Worm (Caenorhabditis elegans) whole organism, L1 larva: ENCODE results near the gene kxd-1.

Experiments used
- C04F5.9 ChIP-seq: sonication (generic microtip); optimal IDR thresholded peaks from 2 replicates; lab custom pipeline; 2016; ENCODE audit warnings: missing genetic modification characterization, missing compliant biosample characterization
- C16A3.4 ChIP-seq: fragments of 150-350 bp; optimal IDR thresholded peaks from 2 replicates; lab custom pipeline; 2014; ENCODE audit warnings: missing biosample characterization, missing genetic modification characterization
- F16B12.6 ChIP-seq: fragments of 150-350 bp; optimal IDR thresholded peaks from 2 replicates; lab custom pipeline; 2014; ENCODE audit warnings: missing biosample characterization, missing genetic modification characterization
- Y116A8C.19 ChIP-seq: sonication (generic microtip); optimal IDR thresholded peaks from 2 replicates; lab custom pipeline; 2016; ENCODE audit warnings: missing compliant biosample characterization, missing genetic modification characterization, borderline replicate concordance
- ama-1 ChIP-seq: fragments of 150-350 bp; optimal IDR thresholded peaks from 2 replicates; lab custom pipeline; 2014
- blmp-1 ChIP-seq: fragments of 150-350 bp; optimal IDR thresholded peaks from 2 replicates; lab custom pipeline; 2014; ENCODE audit warnings: missing biosample characterization, missing genetic modification characterization
- ceh-63 ChIP-seq: fragments of 200-800 bp; sonication (Bioruptor generic); optimal IDR thresholded peaks from 2 replicates; lab custom pipeline; 2018; ENCODE audit warnings: mild to moderate bottlenecking, missing genetic modification characterization, missing compliant biosample characterization
- ceh-8 ChIP-seq: fragments of 200-800 bp; sonication (Bioruptor generic); optimal IDR thresholded peaks from 2 replicates; lab custom pipeline; 2018; ENCODE audit warnings: mild to moderate bottlenecking, missing genetic modification characterization, moderate library complexity, missing compliant biosample characterization
- ceh-82 ChIP-seq, 3 experiments: fragments of 150-350 bp in 1 of 3; sonication (generic microtip) in 2 of 3; optimal IDR thresholded peaks; 2 replicates each; lab custom pipeline; 2014 to 2017; ENCODE audit warnings: missing biosample characterization in 3 of 3, missing genetic modification characterization in 3 of 3
- ceh-90 ChIP-seq: sonication (generic microtip); optimal IDR thresholded peaks from 2 replicates; lab custom pipeline; 2016; ENCODE audit warnings: missing genetic modification characterization, missing compliant biosample characterization
- dpl-1 ChIP-seq, 3 experiments: fragments of 150-350 bp in 2 of 3; sonication (generic microtip) in 1 of 3; optimal IDR thresholded peaks; 2 replicates each; lab custom pipeline; 2014 to 2017; ENCODE audit warnings: missing biosample characterization in 3 of 3, missing genetic modification characterization in 3 of 3, missing genetic modification reagents in 3 of 3
- efl-1 ChIP-seq, 4 experiments: fragments of 150-350 bp; optimal IDR thresholded peaks in 3 of 4; peaks in 1 of 4; 1 replicate in 1 of 4; 2 replicates in 3 of 4; lab custom pipeline; 2014; ENCODE audit warnings: missing biosample characterization in 2 of 4, missing genetic modification characterization in 2 of 4, missing genetic modification reagents in 2 of 4
- egl-13 ChIP-seq: sonication (generic microtip); optimal IDR thresholded peaks from 2 replicates; lab custom pipeline; 2016; ENCODE audit warnings: missing genotype, missing genetic modification reagents, missing genetic modification characterization, missing compliant biosample characterization
- egl-27 ChIP-seq, 2 experiments: fragments of 150-350 bp in 1 of 2; sonication (generic microtip); optimal IDR thresholded peaks; 3 replicates each; lab custom pipeline; 2017 to 2018; ENCODE audit warnings: missing biosample characterization in 2 of 2, missing genetic modification characterization in 2 of 2, missing genetic modification reagents in 2 of 2
- ets-5 ChIP-seq: fragments of 200-800 bp; sonication (Bioruptor generic); IDR thresholded peaks from 2 replicates; pipeline ENCODE4 v1.3.6; 2022; ENCODE audit warnings: missing genetic modification characterization, missing compliant biosample characterization
- fkh-10 ChIP-seq: sonication (generic microtip); optimal IDR thresholded peaks from 2 replicates; lab custom pipeline; 2017; ENCODE audit warnings: missing biosample characterization, missing genetic modification reagents, missing genetic modification characterization
- fkh-4 ChIP-seq: sonication (generic microtip); optimal IDR thresholded peaks from 2 replicates; lab custom pipeline; 2016; ENCODE audit warnings: missing compliant biosample characterization, missing genetic modification characterization, borderline replicate concordance
- fos-1 ChIP-seq: fragments of 150-350 bp; optimal IDR thresholded peaks from 2 replicates; lab custom pipeline; 2014; ENCODE audit warnings: missing biosample characterization, missing genetic modification characterization
- hlh-17 ChIP-seq: fragments of 200-800 bp; sonication (Bioruptor generic); optimal IDR thresholded peaks from 2 replicates; lab custom pipeline; 2018; ENCODE audit warnings: missing genetic modification characterization, mild to moderate bottlenecking, missing compliant biosample characterization, moderate library complexity, borderline replicate concordance
- hpl-2 ChIP-seq: fragments of 150-350 bp; optimal IDR thresholded peaks from 2 replicates; lab custom pipeline; 2014; ENCODE audit warnings: missing biosample characterization, missing genetic modification reagents, missing genetic modification characterization
- irx-1 ChIP-seq: sonication (generic microtip); optimal IDR thresholded peaks from 2 replicates; lab custom pipeline; 2016; ENCODE audit warnings: missing genetic modification characterization, missing compliant biosample characterization
- isw-1 ChIP-seq: fragments of 200-800 bp; sonication (Bioruptor generic); IDR thresholded peaks from 2 replicates; pipeline ENCODE4 v1.3.6; 2022; ENCODE audit warnings: missing genetic modification characterization, missing compliant biosample characterization
- lin-13 ChIP-seq: fragments of 150-350 bp; optimal IDR thresholded peaks from 2 replicates; lab custom pipeline; 2014; ENCODE audit warnings: missing biosample characterization, missing genetic modification reagents, missing genetic modification characterization
- lin-35 ChIP-seq, 2 experiments: fragments of 150-350 bp; optimal IDR thresholded peaks; 2 replicates each; lab custom pipeline; 2014; ENCODE audit warnings: missing biosample characterization in 2 of 2, missing genetic modification characterization in 2 of 2, missing genetic modification reagents in 2 of 2
- lin-39 ChIP-seq: fragments of 150-350 bp; optimal IDR thresholded peaks from 2 replicates; lab custom pipeline; 2014; ENCODE audit warnings: missing biosample characterization, missing genetic modification reagents, missing genetic modification characterization
- lir-3 ChIP-seq: sonication (generic microtip); optimal IDR thresholded peaks from 2 replicates; lab custom pipeline; 2016; ENCODE audit warnings: mild to moderate bottlenecking, missing genetic modification characterization, moderate library complexity, missing compliant biosample characterization; ENCODE audit not compliant: poor library complexity
- mdl-1 ChIP-seq, 2 experiments: fragments of 150-350 bp; optimal IDR thresholded peaks; 2 replicates each; lab custom pipeline; 2014 to 2017; ENCODE audit warnings: missing biosample characterization in 2 of 2, missing genetic modification characterization in 2 of 2, inconsistent platforms in 1 of 2
- mef-2 ChIP-seq: fragments of 150-350 bp; optimal IDR thresholded peaks from 2 replicates; lab custom pipeline; 2014; ENCODE audit warnings: missing biosample characterization, missing genetic modification characterization
- nhr-20 ChIP-seq: sonication (generic microtip); optimal IDR thresholded peaks from 2 replicates; lab custom pipeline; 2016; ENCODE audit warnings: mild to moderate bottlenecking, missing genetic modification characterization, missing compliant biosample characterization
- nhr-47 ChIP-seq: sonication (generic microtip); optimal IDR thresholded peaks from 2 replicates; lab custom pipeline; 2016; ENCODE audit warnings: mild to moderate bottlenecking, missing genetic modification characterization, moderate library complexity, missing compliant biosample characterization
- nhr-71 ChIP-seq: sonication (generic microtip); optimal IDR thresholded peaks from 2 replicates; lab custom pipeline; 2016; ENCODE audit warnings: mild to moderate bottlenecking, missing genetic modification characterization, moderate library complexity, missing compliant biosample characterization
- nhr-76 ChIP-seq: sonication (generic microtip); optimal IDR thresholded peaks from 2 replicates; lab custom pipeline; 2017; ENCODE audit warnings: missing biosample characterization, missing genetic modification characterization
- nhr-84 ChIP-seq: sonication (generic microtip); optimal IDR thresholded peaks from 2 replicates; lab custom pipeline; 2017; ENCODE audit warnings: missing biosample characterization, missing genetic modification characterization
- nhr-85 ChIP-seq: sonication (generic microtip); peaks from one replicate; lab custom pipeline; 2016; ENCODE audit warnings: missing genetic modification characterization, inconsistent platforms, missing compliant biosample characterization
- nhr-90 ChIP-seq: sonication (generic microtip); optimal IDR thresholded peaks from 2 replicates; lab custom pipeline; 2016; ENCODE audit warnings: mild to moderate bottlenecking, missing genetic modification characterization, missing compliant biosample characterization; ENCODE audit not compliant: poor library complexity
- pag-3 ChIP-seq: sonication (generic microtip); optimal IDR thresholded peaks from 2 replicates; lab custom pipeline; 2017; ENCODE audit warnings: missing genetic modification characterization, mild to moderate bottlenecking, missing compliant biosample characterization, antibody characterized with exemption, borderline replicate concordance; ENCODE audit not compliant: insufficient read depth
- pax-3 ChIP-seq: fragments of 200-800 bp; sonication (Bioruptor generic); optimal IDR thresholded peaks from 2 replicates; lab custom pipeline; 2018; ENCODE audit warnings: mild to moderate bottlenecking, missing genetic modification characterization, moderate library complexity, missing compliant biosample characterization
- pqm-1 ChIP-seq: sonication (generic microtip); optimal IDR thresholded peaks from 3 replicates; lab custom pipeline; 2017; ENCODE audit warnings: missing biosample characterization, missing genetic modification characterization
- rnt-1 ChIP-seq: sonication (generic microtip); optimal IDR thresholded peaks from 2 replicates; lab custom pipeline; 2016; ENCODE audit warnings: mild to moderate bottlenecking, missing genetic modification characterization, moderate library complexity, missing compliant biosample characterization
- skn-1 ChIP-seq: fragments of 150-350 bp; optimal IDR thresholded peaks from 2 replicates; lab custom pipeline; 2014; ENCODE audit warnings: missing biosample characterization, missing genetic modification characterization
- snu-23 ChIP-seq: sonication (generic microtip); optimal IDR thresholded peaks from 2 replicates; lab custom pipeline; 2016; ENCODE audit warnings: missing genetic modification characterization, missing compliant biosample characterization
- sup-37 ChIP-seq: fragments of 200-800 bp; sonication (Bioruptor generic); optimal IDR thresholded peaks from 2 replicates; lab custom pipeline; 2018; ENCODE audit warnings: mild to moderate bottlenecking, missing genetic modification characterization, missing compliant biosample characterization
- unc-130 ChIP-seq: fragments of 150-350 bp; optimal IDR thresholded peaks from 2 replicates; lab custom pipeline; 2017; ENCODE audit warnings: missing biosample characterization, missing genetic modification characterization, inconsistent platforms
- unc-98 ChIP-seq: fragments of 200-800 bp; sonication (Bioruptor generic); IDR thresholded peaks from 2 replicates; pipeline ENCODE4 v1.3.6; 2022; ENCODE audit warnings: missing genetic modification characterization, missing compliant biosample characterization
- vab-15 ChIP-seq: sonication (generic microtip); optimal IDR thresholded peaks from 2 replicates; lab custom pipeline; 2017; ENCODE audit warnings: missing genotype, mild to moderate bottlenecking, missing genetic modification characterization, missing compliant biosample characterization
- zip-4 ChIP-seq: fragments of 200-800 bp; sonication (Bioruptor generic); optimal IDR thresholded peaks from 2 replicates; lab custom pipeline; 2018; ENCODE audit warnings: mild to moderate bottlenecking, missing genetic modification characterization, moderate library complexity, missing compliant biosample characterization
- ztf-11 ChIP-seq, 2 experiments: sonication (generic microtip); optimal IDR thresholded peaks; 2 replicates each; lab custom pipeline; 2016 to 2017; ENCODE audit warnings: missing genetic modification characterization in 2 of 2, missing biosample characterization in 1 of 2, missing compliant biosample characterization in 1 of 2

The kxd-1 gene

ce11 chrV:7196498-7196966 lies 24.7 kb upstream of the kxd-1 start, which contains the start of gene F09G2.2 (continued):
- peak; percentile 96 to 97 for TF ChIP-seq lin-35 (GFP tag; optimal IDR thresholded peaks at IDR 0.05; lab: Kevin White, UChicago)
- TF ChIP-seq skn-1 (tag; lab: Kevin White, UChicago): peak; percentile 92
- TF ChIP-seq sup-37 (GFP tag; lab: Kevin White, UChicago): peak; percentile 30
- TF ChIP-seq unc-130 (tag; lab: Kevin White, UChicago): peak; percentile 94
- TF ChIP-seq pqm-1 (tag; lab: Kevin White, UChicago): no peak
- TF ChIP-seq ceh-82 (tag; optimal IDR thresholded peaks at IDR 0.05; lab: Kevin White, UChicago): peak; percentile 92 to 94 (median 93)
- TF ChIP-seq C16A3.4 (tag; lab: Kevin White, UChicago): peak; percentile 95
- peak; percentile 83 for TF ChIP-seq fos-1 (tag; lab: Kevin White, UChicago)
- peak; percentile 73 for TF ChIP-seq zip-4 (GFP tag; lab: Kevin White, UChicago)
- peak; percentile 52 for TF ChIP-seq hpl-2 (GFP tag; lab: Kevin White, UChicago)
- TF ChIP-seq nhr-90 (tag; lab: Kevin White, UChicago): peak; percentile 92
- peak; percentile 22 for TF ChIP-seq C04F5.9 (tag; lab: Kevin White, UChicago)
- no peak for TF ChIP-seq nhr-76 (tag; lab: Kevin White, UChicago)
- TF ChIP-seq ama-1 (lab: Kevin White, UChicago): peak; percentile 63
- TF ChIP-seq ceh-8 (GFP tag; lab: Kevin White, UChicago): peak; percentile 72
- TF ChIP-seq fkh-10: peak; percentile 44
- TF ChIP-seq lin-39: peak; percentile 43
- TF ChIP-seq lir-3 (tag; lab: Kevin White, UChicago): peak; percentile 29
- peak; percentile 77 for TF ChIP-seq blmp-1 (tag; lab: Kevin White, UChicago)
- peak; percentile 82 for TF ChIP-seq irx-1 (tag; lab: Kevin White, UChicago)
- TF ChIP-seq ceh-90: no peak
- TF ChIP-seq mdl-1 (tag; optimal IDR thresholded peaks at IDR 0.05; lab: Kevin White, UChicago): peak in 1 of 2 experiments; percentile 90
- TF ChIP-seq nhr-84 (tag; lab: Kevin White, UChicago): no peak
- TF ChIP-seq ets-5 (GFP tag; lab: Robert Waterston, UW): no peak
- peak; percentile 94 for TF ChIP-seq nhr-20 (tag; lab: Kevin White, UChicago)
- peak; percentile 60 for TF ChIP-seq pax-3 (tag; lab: Kevin White, UChicago)
- TF ChIP-seq F16B12.6 (tag; lab: Kevin White, UChicago): peak; percentile 62
- TF ChIP-seq isw-1: peak; percentile 88
- no peak for TF ChIP-seq fkh-4 (tag; lab: Kevin White, UChicago)
- peak; percentile 92 to 93 (median 92) for TF ChIP-seq dpl-1 (GFP tag; optimal IDR thresholded peaks at IDR 0.05; lab: Kevin White, UChicago)
- TF ChIP-seq ceh-63 (GFP tag; lab: Kevin White, UChicago): no peak
- TF ChIP-seq lin-13 (GFP tag; lab: Kevin White, UChicago): peak; percentile 90

ce11 chrV:7197036-7197435 lies 24.2 kb upstream of the kxd-1 start:
- no peak for TF ChIP-seq ztf-11 (tag; optimal IDR thresholded peaks at IDR 0.05; lab: Kevin White, UChicago)
- no peak for TF ChIP-seq mdl-1 (tag; optimal IDR thresholded peaks at IDR 0.05; lab: Kevin White, UChicago)
- no peak for TF ChIP-seq nhr-47
- TF ChIP-seq hlh-17 (GFP tag; lab: Kevin White, UChicago): no peak
- TF ChIP-seq lin-39: no peak
- no peak for TF ChIP-seq nhr-20 (tag; lab: Kevin White, UChicago)
- TF ChIP-seq Y116A8C.19: no peak
- no peak for TF ChIP-seq rnt-1 (tag; lab: Kevin White, UChicago)
- no peak for TF ChIP-seq C04F5.9 (tag; lab: Kevin White, UChicago)
- TF ChIP-seq, all 84 proteins: peak for 0

- TF ChIP-seq efl-1 (optimal IDR thresholded peaks at IDR 0.05; lab: Kevin White, UChicago) (no peak), efl-1 (GFP tag; optimal IDR thresholded peaks at IDR 0.05 in 1 of 2; lab: Kevin White, UChicago) (peak in 1 of 2 experiments; percentile 91), mef-2 (no peak), nhr-90 (tag; lab: Kevin White, UChicago) (peak; percentile 13), pag-3 (no peak), sup-37 (GFP tag; lab: Kevin White, UChicago) (no peak), nhr-47 (peak; percentile 4), pax-3 (tag; lab: Kevin White, UChicago) (peak; percentile 2), nhr-71 (tag; lab: Kevin White, UChicago) (peak; percentile 1), vab-15 (tag; lab: Kevin White, UChicago) (no peak), unc-98 (GFP tag; lab: Robert Waterston, UW) (no peak), ama-1 (lab: Kevin White, UChicago) (peak; percentile 81), nhr-85 (tag; lab: Kevin White, UChicago) (peak; percentile 45), egl-13 (tag; lab: Kevin White, UChicago) (no peak), unc-130 (tag; lab: Kevin White, UChicago) (no peak), lin-35 (GFP tag; optimal IDR thresholded peaks at IDR 0.05; lab: Kevin White, UChicago) (peak in 1 of 2 experiments; percentile 31), snu-23 (peak; percentile 9), egl-27 (tag; optimal IDR thresholded peaks at IDR 0.05; lab: Kevin White, UChicago) (no peak)
Observed at ce11 chrV:7198403-7198802, 22.9 kb upstream of the kxd-1 start.
